Worm (Caenorhabditis elegans): ENCODE measurements around the gene nas-37.

- TF ChIP-seq egl-27 (tag; optimal IDR thresholded peaks at IDR 0.05): no peak
- TF ChIP-seq ztf-11 (tag; optimal IDR thresholded peaks at IDR 0.05): no peak
- TF ChIP-seq Y75B8A.6 (GFP tag; IDR thresholded peaks at IDR 0.05): no peak
- TF ChIP-seq ama-1 (optimal IDR thresholded peaks at IDR 0.05): no peak
- no peak for TF ChIP-seq fkh-10 (GFP tag; optimal IDR thresholded peaks at IDR 0.05)
- TF ChIP-seq nhr-76 (tag; optimal IDR thresholded peaks at IDR 0.05): no peak
- peak; percentile 18 for TF ChIP-seq pqm-1 (tag; optimal IDR thresholded peaks at IDR 0.05)
- no peak for TF ChIP-seq lin-38 (GFP tag; IDR thresholded peaks at IDR 0.05)
- TF ChIP-seq lsy-2 (tag; optimal IDR thresholded peaks at IDR 0.05): no peak
- no peak for TF ChIP-seq R02D3.7 (tag; optimal IDR thresholded peaks at IDR 0.05)
- no peak for TF ChIP-seq nhr-237 (tag; optimal IDR thresholded peaks at IDR 0.05)
Measured at ce11 chrX:9984889-9985404, 36.1 kb upstream of the nas-37 start, which contains the start of gene F19C6.5.
